Worm (Caenorhabditis elegans): ENCODE measurements around the gene twk-20.

- no peak for TF ChIP-seq lin-39 (tag; optimal IDR thresholded peaks at IDR 0.05)
- TF ChIP-seq lir-3 (tag; optimal IDR thresholded peaks at IDR 0.05; ENCODE audit: poor library complexity) = no peak
- TF ChIP-seq lin-13 (GFP tag; optimal IDR thresholded peaks at IDR 0.05) = no peak
- TF ChIP-seq nhr-20 (tag; optimal IDR thresholded peaks at IDR 0.05) = no peak
- no peak for TF ChIP-seq zag-1 (tag; optimal IDR thresholded peaks at IDR 0.05)
- no peak for TF ChIP-seq hlh-17 (GFP tag; optimal IDR thresholded peaks at IDR 0.05; ENCODE audit: borderline replicate concordance)
- TF ChIP-seq unc-62 (GFP tag; optimal IDR thresholded peaks at IDR 0.05) = no peak
- TF ChIP-seq ztf-11 (tag; optimal IDR thresholded peaks at IDR 0.05) = no peak
- TF ChIP-seq ceh-82 (tag; optimal IDR thresholded peaks at IDR 0.05) = no peak
- no peak for TF ChIP-seq nhr-76 (tag; optimal IDR thresholded peaks at IDR 0.05)
- TF ChIP-seq fkh-10 (GFP tag; optimal IDR thresholded peaks at IDR 0.05) = no peak
These were observed 33.8 kb upstream of the twk-20 start for ce11 chrX:13605854-13606253.

Data from whole organism, L1 larva.